Worm (Caenorhabditis elegans) whole organism, young adult: ENCODE measurements around the gene sri-60.

Experiments used
- C06A6.2 ChIP-seq: fragments of 200-800 bp; sonication (Bioruptor generic); conservative IDR thresholded peaks from 2 replicates; pipeline ENCODE4 v1.3.6; 2022; ENCODE audit warnings: missing genetic modification characterization, missing compliant biosample characterization
- F37B4.10 ChIP-seq: fragments of 200-800 bp; sonication (Bioruptor generic); IDR thresholded peaks from 2 replicates; pipeline ENCODE4 v1.3.6; 2022; ENCODE audit warnings: missing genetic modification characterization, missing compliant biosample characterization
- F55B11.4 ChIP-seq: sonication (generic microtip); optimal IDR thresholded peaks from 2 replicates; lab custom pipeline; 2016; ENCODE audit warnings: missing compliant biosample characterization, missing genetic modification characterization, borderline replicate concordance; ENCODE audit not compliant: insufficient read depth
- Y56A3A.18 ChIP-seq: fragments of 200-800 bp; sonication (Bioruptor generic); IDR thresholded peaks from 2 replicates; pipeline ENCODE4 v1.3.6; 2022; ENCODE audit warnings: missing genetic modification reagents, missing genetic modification characterization, missing compliant biosample characterization
- ama-1 ChIP-seq, 3 experiments: fragments of 150-350 bp in 1 of 3; sonication (generic microtip) in 2 of 3; optimal IDR thresholded peaks; 2 replicates each; lab custom pipeline; 2014 to 2018; ENCODE audit warnings: missing biosample characterization in 2 of 3, missing genetic modification characterization in 2 of 3, missing genetic modification reagents in 2 of 3
- bed-1 ChIP-seq: fragments of 200-800 bp; sonication (Bioruptor generic); IDR thresholded peaks from 2 replicates; pipeline ENCODE4 v1.3.6; 2022; ENCODE audit warnings: missing genetic modification reagents, missing genetic modification characterization, missing compliant biosample characterization
- cebp-1 ChIP-seq, 2 experiments: fragments of 200-800 bp in 1 of 2; sonication (Bioruptor generic) in 1 of 2; sonication (generic microtip) in 1 of 2; IDR thresholded peaks in 1 of 2; optimal IDR thresholded peaks in 1 of 2; 2 replicates each; pipeline versions ENCODE4 v1.3.6 to Lab custom; 2017 to 2022; ENCODE audit warnings: missing compliant biosample characterization in 2 of 2, missing genetic modification characterization in 2 of 2, mild to moderate bottlenecking in 1 of 2, missing genetic modification reagents in 1 of 2, moderate library complexity in 1 of 2
- cebp-2 ChIP-seq: fragments of 200-800 bp; sonication (Bioruptor generic); IDR thresholded peaks from 2 replicates; pipeline ENCODE4 v1.3.6; 2022; ENCODE audit warnings: missing genetic modification characterization, missing compliant biosample characterization
- chd-7 ChIP-seq: sonication (generic microtip); optimal IDR thresholded peaks from 2 replicates; lab custom pipeline; 2016; ENCODE audit warnings: mild to moderate bottlenecking, missing genetic modification characterization, moderate library complexity, missing compliant biosample characterization
- dpff-1 ChIP-seq: sonication (generic microtip); optimal IDR thresholded peaks from 2 replicates; lab custom pipeline; 2017; ENCODE audit warnings: mild to moderate bottlenecking, missing genetic modification characterization, missing compliant biosample characterization
- dpl-1 ChIP-seq: fragments of 150-350 bp; optimal IDR thresholded peaks from 2 replicates; lab custom pipeline; 2014; ENCODE audit warnings: missing biosample characterization, missing genetic modification reagents, missing genetic modification characterization
- egrh-3 ChIP-seq: fragments of 200-800 bp; sonication (Bioruptor generic); IDR thresholded peaks from 2 replicates; pipeline ENCODE4 v1.3.6; 2022; ENCODE audit warnings: missing genetic modification reagents, missing genetic modification characterization, missing compliant biosample characterization
- hlh-12 ChIP-seq: sonication (generic microtip); optimal IDR thresholded peaks from 2 replicates; lab custom pipeline; 2016; ENCODE audit warnings: missing genetic modification characterization, missing compliant biosample characterization
- hmg-1.2 ChIP-seq: fragments of 200-800 bp; sonication (Bioruptor generic); IDR thresholded peaks from 2 replicates; pipeline ENCODE4 v1.3.6; 2022; ENCODE audit warnings: missing genetic modification reagents, missing genetic modification characterization, missing compliant biosample characterization
- lin-54 ChIP-seq: fragments of 200-800 bp; sonication (Bioruptor generic); optimal IDR thresholded peaks from 2 replicates; lab custom pipeline; 2018; ENCODE audit warnings: mild to moderate bottlenecking, missing genetic modification characterization, missing compliant biosample characterization
- madf-3 ChIP-seq: fragments of 200-800 bp; sonication (Bioruptor generic); IDR thresholded peaks from 2 replicates; pipeline ENCODE4 v1.3.6; 2022; ENCODE audit warnings: missing genetic modification reagents, missing genetic modification characterization, missing compliant biosample characterization
- madf-6 ChIP-seq: fragments of 200-800 bp; sonication (Bioruptor generic); IDR thresholded peaks from 2 replicates; pipeline ENCODE4 v1.3.6; 2022; ENCODE audit warnings: missing genetic modification reagents, missing genetic modification characterization, missing compliant biosample characterization
- mcd-1 ChIP-seq: fragments of 200-800 bp; sonication (Bioruptor generic); IDR thresholded peaks from 2 replicates; pipeline ENCODE4 v1.3.6; 2022; ENCODE audit warnings: missing genetic modification reagents, missing genetic modification characterization, missing compliant biosample characterization
- nfya-1 ChIP-seq: sonication (generic microtip); optimal IDR thresholded peaks from 2 replicates; lab custom pipeline; 2017; ENCODE audit warnings: antibody characterized with exemption, missing compliant biosample characterization, missing genetic modification characterization, borderline replicate concordance; ENCODE audit not compliant: insufficient read depth
- nhr-90 ChIP-seq: sonication (generic microtip); optimal IDR thresholded peaks from 2 replicates; lab custom pipeline; 2016; ENCODE audit warnings: missing genotype, mild to moderate bottlenecking, missing genetic modification characterization, missing compliant biosample characterization
- pbrm-1 ChIP-seq: fragments of 200-800 bp; sonication (Bioruptor generic); IDR thresholded peaks from 2 replicates; pipeline ENCODE4 v1.3.6; 2022; ENCODE audit warnings: missing genetic modification reagents, missing genetic modification characterization, missing compliant biosample characterization
- rec-8 ChIP-seq, 2 experiments: sonication (generic microtip); optimal IDR thresholded peaks; 2 replicates each; lab custom pipeline; 2016; ENCODE audit warnings: mild to moderate bottlenecking in 2 of 2, missing genetic modification characterization in 2 of 2, missing genetic modification reagents in 2 of 2, missing genotype in 2 of 2, missing biosample characterization in 1 of 2, missing compliant biosample characterization in 1 of 2, moderate library complexity in 1 of 2
- repo-1 ChIP-seq: sonication (generic microtip); optimal IDR thresholded peaks from 2 replicates; lab custom pipeline; 2017; ENCODE audit warnings: mild to moderate bottlenecking, missing genetic modification characterization, missing compliant biosample characterization
- rpc-1 ChIP-seq, 2 experiments: fragments of 150-350 bp in 1 of 2; sonication (generic microtip) in 1 of 2; optimal IDR thresholded peaks; 2 replicates each; lab custom pipeline; 2014 to 2018; ENCODE audit warnings: missing biosample characterization in 1 of 2, missing genetic modification characterization in 1 of 2, missing genetic modification reagents in 1 of 2, missing genotype in 1 of 2
- snpc-1.3 ChIP-seq: sonication (generic microtip); optimal IDR thresholded peaks from 2 replicates; lab custom pipeline; 2017; ENCODE audit warnings: missing genetic modification characterization, mild to moderate bottlenecking, missing compliant biosample characterization, antibody characterized with exemption, moderate library complexity, missing genotype, missing genetic modification reagents; ENCODE audit not compliant: insufficient read depth
- snpc-4 ChIP-seq, 5 experiments: fragments of 150-350 bp in 1 of 5; sonication (generic microtip) in 4 of 5; optimal IDR thresholded peaks; 2 replicates each; lab custom pipeline; 2014 to 2018; ENCODE audit warnings: missing genetic modification characterization in 5 of 5, missing biosample characterization in 3 of 5, antibody characterized with exemption in 2 of 5, mild to moderate bottlenecking in 2 of 5, missing compliant biosample characterization in 2 of 5, missing genotype in 2 of 5, moderate library complexity in 2 of 5, missing genetic modification reagents in 1 of 5
- sptf-2 ChIP-seq: fragments of 200-800 bp; sonication (Bioruptor generic); optimal IDR thresholded peaks from 2 replicates; lab custom pipeline; 2018; ENCODE audit warnings: mild to moderate bottlenecking, missing genetic modification characterization, missing compliant biosample characterization
- tbp1 ChIP-seq: fragments of 200-800 bp; sonication (Bioruptor generic); optimal IDR thresholded peaks from 2 replicates; lab custom pipeline; 2018; ENCODE audit warnings: mild to moderate bottlenecking, missing genetic modification characterization, missing compliant biosample characterization
- tlf-1 ChIP-seq: fragments of 200-800 bp; sonication (Bioruptor generic); optimal IDR thresholded peaks from 2 replicates; lab custom pipeline; 2018; ENCODE audit warnings: mild to moderate bottlenecking, missing genetic modification characterization, missing compliant biosample characterization
- unc-130 ChIP-seq: sonication (generic microtip); optimal IDR thresholded peaks from 2 replicates; lab custom pipeline; 2016; ENCODE audit warnings: missing genetic modification reagents, missing genetic modification characterization, missing compliant biosample characterization
- xnd-1 ChIP-seq: sonication (generic microtip); optimal IDR thresholded peaks from 2 replicates; lab custom pipeline; 2016; ENCODE audit warnings: missing genotype, missing genetic modification reagents, missing genetic modification characterization, missing compliant biosample characterization
- zfh-2 ChIP-seq: fragments of 200-800 bp; sonication (Bioruptor generic); conservative IDR thresholded peaks from 2 replicates; pipeline ENCODE4 v1.3.6; 2022; ENCODE audit warnings: missing genetic modification reagents, missing genetic modification characterization, missing compliant biosample characterization
- ztf-18 ChIP-seq: sonication (generic microtip); optimal IDR thresholded peaks from 2 replicates; lab custom pipeline; 2016; ENCODE audit warnings: missing genotype, mild to moderate bottlenecking, missing genetic modification characterization, missing compliant biosample characterization
- ztf-26 ChIP-seq: sonication (generic microtip); optimal IDR thresholded peaks from 2 replicates; lab custom pipeline; 2017; ENCODE audit warnings: missing genetic modification characterization, missing compliant biosample characterization

The sri-60 gene

ce11 chrII:2725561-2725960, 22.9 kb upstream of the sri-60 start, which contains the start of the genes T05A8.11 and nep-2:
Gene T05A8.11, minus strand, starts transcription at chrII:2725661.
Gene nep-2, minus strand, starts transcription at chrII:2725752.
- TF ChIP-seq lin-54: no peak
- no peak for TF ChIP-seq ama-1 (optimal IDR thresholded peaks at IDR 0.05; lab: Kevin White, UChicago)
- no peak for TF ChIP-seq ama-1 (GFP tag; optimal IDR thresholded peaks at IDR 0.05; lab: Kevin White, UChicago)
- no peak for TF ChIP-seq rpc-1 (optimal IDR thresholded peaks at IDR 0.05; lab: Kevin White, UChicago)
- no peak for TF ChIP-seq rpc-1 (tag; optimal IDR thresholded peaks at IDR 0.05; lab: Kevin White, UChicago)
- TF ChIP-seq hmg-1.2: no peak
- TF ChIP-seq hlh-12 (tag; lab: Kevin White, UChicago): no peak
- no peak for TF ChIP-seq madf-6
- TF ChIP-seq C06A6.2 (GFP tag; lab: Robert Waterston, UW): no peak
- TF ChIP-seq dpl-1: no peak
- no peak for TF ChIP-seq dpff-1 (tag; lab: Kevin White, UChicago)
- TF ChIP-seq tlf-1 (GFP tag; lab: Kevin White, UChicago): no peak
- no peak for TF ChIP-seq chd-7 (tag; lab: Kevin White, UChicago)
- no peak for TF ChIP-seq nfya-1 (tag; lab: Kevin White, UChicago)
- TF ChIP-seq pbrm-1 (GFP tag; lab: Robert Waterston, UW): no peak
- TF ChIP-seq repo-1 (tag; lab: Kevin White, UChicago): no peak
- no peak for TF ChIP-seq snpc-1.3 (tag; lab: Kevin White, UChicago)
- TF ChIP-seq xnd-1 (tag; lab: Kevin White, UChicago): no peak
- TF ChIP-seq, all 124 proteins: peak for 0

DNA sequence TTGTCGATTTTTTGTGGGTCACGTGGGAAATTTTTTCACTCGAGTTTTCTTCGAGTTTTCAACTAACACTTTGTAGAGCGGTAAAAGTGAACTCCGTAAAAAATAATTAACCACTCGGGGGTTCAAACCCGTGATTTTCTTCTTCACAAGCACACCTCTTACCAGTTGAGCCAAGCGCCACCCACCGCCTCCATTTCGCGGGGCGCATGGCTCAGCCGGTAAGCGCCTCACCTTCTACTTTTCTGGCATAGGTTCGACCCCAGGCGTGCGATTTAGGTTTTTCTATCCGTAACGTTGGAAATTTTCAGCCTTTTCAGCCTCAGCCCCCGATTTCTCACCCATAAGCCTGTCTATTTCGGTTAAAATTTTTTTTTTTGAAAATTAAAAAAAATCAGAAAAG, 19.3 kb upstream of the sri-60 start:
- TF ChIP-seq rpc-1 (optimal IDR thresholded peaks at IDR 0.05; lab: Kevin White, UChicago): no peak
- peak; percentile 32 for TF ChIP-seq rpc-1 (tag; optimal IDR thresholded peaks at IDR 0.05; lab: Kevin White, UChicago)
- TF ChIP-seq zfh-2: peak; percentile 52
- peak; percentile 63 for TF ChIP-seq tbp1 (GFP tag; lab: Kevin White, UChicago)
- TF ChIP-seq sptf-2: no peak
- TF ChIP-seq cebp-1 (GFP tag; IDR thresholded peaks at IDR 0.05; lab: Robert Waterston, UW): no peak
- TF ChIP-seq cebp-1 (tag; optimal IDR thresholded peaks at IDR 0.05; lab: Kevin White, UChicago): no peak

- TF ChIP-seq mcd-1 (GFP tag; lab: Robert Waterston, UW) (0 out of 2 replicates have a peak, but pooled peaks have one; percentile 10), Y56A3A.18 (no peak), madf-3 (no peak), unc-130 (GFP tag; lab: Kevin White, UChicago) (no peak), dpl-1 (no peak), bed-1 (GFP tag; lab: Robert Waterston, UW) (no peak), F37B4.10 (GFP tag; lab: Robert Waterston, UW) (no peak), snpc-4 (GFP tag; optimal IDR thresholded peaks at IDR 0.05; lab: Kevin White, UChicago) (no peak), snpc-4 (tag; optimal IDR thresholded peaks at IDR 0.05; lab: Kevin White, UChicago) (no peak), F55B11.4 (tag; lab: Kevin White, UChicago) (no peak), rec-8 (tag; optimal IDR thresholded peaks at IDR 0.05; lab: Kevin White, UChicago) (no peak), cebp-2 (GFP tag; lab: Robert Waterston, UW) (no peak), zfh-2 (peak; percentile 81), nhr-90 (tag; lab: Kevin White, UChicago) (no peak), ztf-26 (no peak), egrh-3 (GFP tag; lab: Robert Waterston, UW) (peak; percentile 74; the same call in 1 of the 2 replicates), ztf-18 (tag; lab: Kevin White, UChicago) (no peak)
Observed at ce11 chrII:2719212-2719611, 16.6 kb upstream of the sri-60 start.
